Worm (Caenorhabditis elegans) whole organism, midembryonic: ENCODE data around the gene srh-171.

Experiments
- T22C8.4 ChIP-seq: fragments of 200-800 bp; sonication (Bioruptor generic); IDR thresholded peaks from 2 replicates; pipeline ENCODE4 v1.3.6; 2022; ENCODE audit warnings: missing genetic modification characterization, missing compliant biosample characterization
- flt-1 ChIP-seq: fragments of 200-800 bp; sonication (Bioruptor generic); IDR thresholded peaks from 2 replicates; pipeline ENCODE4 v1.3.6; 2022; ENCODE audit warnings: missing genetic modification characterization, missing compliant biosample characterization
- klf-2 ChIP-seq: fragments of 200-800 bp; sonication (Bioruptor generic); conservative IDR thresholded peaks from 2 replicates; pipeline ENCODE4 v1.3.6; 2022; ENCODE audit warnings: missing genetic modification reagents, missing genetic modification characterization, missing compliant biosample characterization
- med-1 ChIP-seq: sonication (generic microtip); optimal IDR thresholded peaks from 2 replicates; lab custom pipeline; 2017; ENCODE audit warnings: missing genetic modification characterization, mild to moderate bottlenecking, missing compliant biosample characterization, antibody characterized with exemption, missing genetic modification reagents; ENCODE audit not compliant: insufficient read depth
- tab-1 ChIP-seq: fragments of 200-800 bp; sonication (Bioruptor generic); IDR thresholded peaks from 2 replicates; pipeline ENCODE4 v1.3.6; 2022; ENCODE audit warnings: missing genetic modification characterization, missing compliant biosample characterization
- ztf-23 ChIP-seq: fragments of 200-800 bp; sonication (Bioruptor generic); IDR thresholded peaks from 2 replicates; pipeline ENCODE4 v1.3.6; 2022; ENCODE audit warnings: missing genetic modification reagents, missing genetic modification characterization, missing compliant biosample characterization

DNA sequence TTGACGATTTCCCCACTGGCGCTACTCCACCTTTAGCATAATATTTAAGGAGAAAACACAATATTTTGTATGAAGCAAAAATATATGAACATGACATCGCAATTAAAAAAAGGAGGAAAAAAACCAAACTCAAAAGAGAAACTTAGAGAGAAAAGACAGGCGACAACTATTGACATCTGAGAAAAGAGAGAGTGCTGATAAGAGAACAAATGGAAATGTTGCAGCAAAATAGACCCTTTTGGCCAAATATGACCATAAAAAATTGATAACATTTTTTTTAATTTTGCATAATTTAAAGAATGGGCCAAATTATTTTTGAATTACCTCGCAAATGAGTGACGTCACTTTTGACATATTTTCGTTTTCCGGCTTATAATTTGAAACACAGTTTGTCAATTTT lies 29.2 kb downstream of the srh-171 start:
- TF ChIP-seq T22C8.4 (GFP tag; lab: Robert Waterston, UW) (no peak), klf-2 (GFP tag; lab: Robert Waterston, UW) (no peak), ztf-23 (GFP tag; lab: Robert Waterston, UW) (no peak), tab-1 (GFP tag; lab: Robert Waterston, UW) (no peak), med-1 (GFP tag; lab: Kevin White, UChicago) (no peak), flt-1 (GFP tag; lab: Robert Waterston, UW) (no peak)
